Worm (Caenorhabditis elegans): Measurements from ENCODE around the gene best-14.

DNA sequence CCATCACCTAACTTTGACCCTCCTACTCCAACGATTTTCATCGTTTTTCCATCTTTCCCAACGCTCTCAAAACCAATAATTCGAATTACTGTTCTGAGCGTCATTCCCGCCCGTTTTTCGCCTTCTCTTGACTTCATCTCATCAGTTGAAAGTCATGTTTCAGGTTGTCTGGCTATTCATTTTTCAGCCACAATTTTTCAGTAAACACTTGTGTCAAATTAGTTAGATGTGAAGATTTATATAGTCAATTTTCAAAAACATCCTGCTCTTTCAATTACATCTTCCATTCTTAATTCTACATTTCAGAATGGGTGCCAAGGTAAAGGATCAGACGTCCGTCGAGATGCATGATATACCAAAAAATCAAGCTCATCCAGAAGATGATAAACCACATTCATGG is 14.8 kb downstream of the best-14 start, which contains the start of gene del-6:
- TF ChIP-seq ama-1 (optimal IDR thresholded peaks at IDR 0.05) = no peak
- no peak for TF ChIP-seq F13C5.2 (tag; optimal IDR thresholded peaks at IDR 0.05)
- TF ChIP-seq hnd-1 (tag; optimal IDR thresholded peaks at IDR 0.05) = no peak
- TF ChIP-seq sea-1 (GFP tag; conservative IDR thresholded peaks at IDR 0.05) = no peak
- TF ChIP-seq tbx-37 (GFP tag; conservative IDR thresholded peaks at IDR 0.05) = no peak
- no peak for TF ChIP-seq flt-1 (GFP tag; IDR thresholded peaks at IDR 0.05)
- TF ChIP-seq B0310.2 (tag; optimal IDR thresholded peaks at IDR 0.05) = no peak
- no peak for TF ChIP-seq ets-7 (tag; optimal IDR thresholded peaks at IDR 0.05)
- TF ChIP-seq aly-1 (tag; optimal IDR thresholded peaks at IDR 0.05) = no peak
- TF ChIP-seq hmg-4 (GFP tag; optimal IDR thresholded peaks at IDR 0.05) = no peak
- TF ChIP-seq pes-1 (GFP tag; IDR thresholded peaks at IDR 0.05) = no peak
- no peak for TF ChIP-seq tra-4 (tag; optimal IDR thresholded peaks at IDR 0.05)
- no peak for TF ChIP-seq ceh-36 (tag; optimal IDR thresholded peaks at IDR 0.05)

Data from whole organism, early embryonic.